Worm (Caenorhabditis elegans) whole organism, young adult: ENCODE data around the gene lrr-1.

ENCODE experiments used
- F23B12.7 ChIP-seq: sonication (generic microtip); optimal IDR thresholded peaks from 2 replicates; lab custom pipeline; 2017; ENCODE audit warnings: missing genetic modification characterization, mild to moderate bottlenecking, missing compliant biosample characterization, antibody characterized with exemption, moderate library complexity; ENCODE audit not compliant: insufficient read depth
- Y79H2A.3 ChIP-seq: fragments of 200-800 bp; sonication (Bioruptor generic); conservative IDR thresholded peaks from 2 replicates; pipeline ENCODE4 v1.3.6; 2022; ENCODE audit warnings: missing genetic modification reagents, missing genetic modification characterization, missing compliant biosample characterization
- ama-1 ChIP-seq, 3 experiments: fragments of 150-350 bp in 1 of 3; sonication (generic microtip) in 2 of 3; optimal IDR thresholded peaks; 2 replicates each; lab custom pipeline; 2014 to 2018; ENCODE audit warnings: missing biosample characterization in 2 of 3, missing genetic modification characterization in 2 of 3, missing genetic modification reagents in 2 of 3
- him-1 ChIP-seq: sonication (generic microtip); optimal IDR thresholded peaks from 2 replicates; lab custom pipeline; 2016; ENCODE audit warnings: missing genotype, missing genetic modification reagents, missing genetic modification characterization, missing compliant biosample characterization
- madf-8 ChIP-seq: fragments of 200-800 bp; sonication (Bioruptor generic); conservative IDR thresholded peaks from 2 replicates; pipeline ENCODE4 v1.3.6; 2022; ENCODE audit warnings: missing genetic modification reagents, missing genetic modification characterization, missing compliant biosample characterization
- snpc-1.1 ChIP-seq: sonication (generic microtip); optimal IDR thresholded peaks from 2 replicates; lab custom pipeline; 2017; ENCODE audit warnings: missing genetic modification characterization, mild to moderate bottlenecking, missing compliant biosample characterization, antibody characterized with exemption, moderate library complexity, missing genotype, missing genetic modification reagents; ENCODE audit not compliant: insufficient read depth
- snpc-4 ChIP-seq, 5 experiments: fragments of 150-350 bp in 1 of 5; sonication (generic microtip) in 4 of 5; optimal IDR thresholded peaks; 2 replicates each; lab custom pipeline; 2014 to 2018; ENCODE audit warnings: missing genetic modification characterization in 5 of 5, missing biosample characterization in 3 of 5, antibody characterized with exemption in 2 of 5, mild to moderate bottlenecking in 2 of 5, missing compliant biosample characterization in 2 of 5, missing genotype in 2 of 5, moderate library complexity in 2 of 5, missing genetic modification reagents in 1 of 5

DNA sequence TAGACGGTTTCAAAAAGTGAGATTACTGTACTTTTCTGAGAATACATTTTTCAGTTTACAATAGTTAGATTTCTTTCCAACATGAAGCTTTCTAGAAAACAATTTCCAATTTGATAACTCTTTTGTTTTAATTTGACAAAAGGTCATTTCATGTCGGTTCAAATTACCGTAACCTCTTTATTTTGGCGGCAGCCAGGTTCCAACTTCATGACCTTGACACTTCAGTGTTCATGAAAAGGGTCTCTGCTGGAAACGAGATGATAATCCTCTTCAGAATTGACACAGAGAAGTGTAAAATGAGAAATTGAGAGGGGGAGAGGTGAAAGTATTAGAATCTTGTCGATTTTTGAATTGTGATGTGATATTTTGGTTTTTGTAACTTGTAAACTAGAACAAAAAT, 14.7 kb downstream of the lrr-1 start:
- no peak for TF ChIP-seq ama-1 (optimal IDR thresholded peaks at IDR 0.05; lab: Kevin White, UChicago)
- TF ChIP-seq ama-1 (GFP tag; optimal IDR thresholded peaks at IDR 0.05; lab: Kevin White, UChicago), result no peak
- no peak for TF ChIP-seq snpc-4 (GFP tag; optimal IDR thresholded peaks at IDR 0.05; lab: Kevin White, UChicago)
- no peak for TF ChIP-seq snpc-4 (tag; optimal IDR thresholded peaks at IDR 0.05; lab: Kevin White, UChicago)
- no peak for TF ChIP-seq him-1 (tag; lab: Kevin White, UChicago)
- no peak for TF ChIP-seq F23B12.7 (tag; lab: Kevin White, UChicago)
- TF ChIP-seq snpc-1.1 (tag; lab: Kevin White, UChicago), result no peak
- no peak for TF ChIP-seq madf-8 (GFP tag; lab: Robert Waterston, UW)
- TF ChIP-seq Y79H2A.3 (GFP tag; lab: Robert Waterston, UW), result no peak
